Fruit fly (Drosophila melanogaster) whole organism, prepupa: Measurements from ENCODE around the gene Gr93a.

Source experiments
- CG10631 ChIP-seq: fragments of 200-800 bp; sonication (Bioruptor generic); optimal IDR thresholded peaks from 2 replicates; lab custom pipeline; 2016; ENCODE audit warnings: missing biosample characterization, missing genetic modification characterization
- CG11762 ChIP-seq: fragments of 200-800 bp; sonication (Bioruptor generic); optimal IDR thresholded peaks from 3 replicates; lab custom pipeline; 2016; ENCODE audit warnings: missing biosample characterization, missing genetic modification characterization; ENCODE audit not compliant: insufficient read depth
- CG15336 ChIP-seq: fragments of 200-800 bp; sonication (Bioruptor generic); IDR thresholded peaks from 2 replicates; pipeline ENCODE4 v1.3.6; 2022; ENCODE audit warnings: missing biosample characterization, missing genetic modification characterization
- CG16779 ChIP-seq: fragments of 200-800 bp; sonication (Bioruptor generic); optimal IDR thresholded peaks from 3 replicates; lab custom pipeline; 2017; ENCODE audit warnings: missing biosample characterization, mild to moderate bottlenecking, missing genetic modification characterization
- CG34406 ChIP-seq: fragments of 200-800 bp; sonication (Bioruptor generic); optimal IDR thresholded peaks from 3 replicates; lab custom pipeline; 2016; ENCODE audit warnings: missing biosample characterization, missing genetic modification characterization
- CG8119 ChIP-seq: fragments of 200-800 bp; sonication (Bioruptor generic); IDR thresholded peaks from 3 replicates; pipeline ENCODE4 v1.3.6; 2022; ENCODE audit warnings: missing biosample characterization, missing genetic modification characterization
- Eip75B ChIP-seq: fragments of 200-800 bp; sonication (Bioruptor generic); optimal IDR thresholded peaks from 3 replicates; lab custom pipeline; 2016; ENCODE audit warnings: missing biosample characterization, missing genetic modification characterization
- Eip93F ChIP-seq: fragments of 200-800 bp; sonication (Bioruptor generic); optimal IDR thresholded peaks from 2 replicates; lab custom pipeline; 2016; ENCODE audit warnings: missing biosample characterization, mild to moderate bottlenecking, missing genetic modification characterization
- Hr38 ChIP-seq: sonication (Bioruptor generic); optimal IDR thresholded peaks from 2 replicates; lab custom pipeline; 2016; ENCODE audit warnings: missing biosample characterization, missing genetic modification characterization
- Hr39 ChIP-seq: fragments of 200-800 bp; sonication (Bioruptor generic); optimal IDR thresholded peaks from 2 replicates; lab custom pipeline; 2016; ENCODE audit warnings: missing biosample characterization, missing genetic modification characterization
- Lpt ChIP-seq: fragments of 200-800 bp; sonication (Bioruptor generic); optimal IDR thresholded peaks from 3 replicates; lab custom pipeline; 2016; ENCODE audit warnings: missing biosample characterization, missing genetic modification characterization
- svp ChIP-seq: fragments of 200-800 bp; sonication (Bioruptor generic); peaks from one replicate; lab custom pipeline; 2016; ENCODE audit warnings: missing biosample characterization, missing genetic modification characterization

DNA sequence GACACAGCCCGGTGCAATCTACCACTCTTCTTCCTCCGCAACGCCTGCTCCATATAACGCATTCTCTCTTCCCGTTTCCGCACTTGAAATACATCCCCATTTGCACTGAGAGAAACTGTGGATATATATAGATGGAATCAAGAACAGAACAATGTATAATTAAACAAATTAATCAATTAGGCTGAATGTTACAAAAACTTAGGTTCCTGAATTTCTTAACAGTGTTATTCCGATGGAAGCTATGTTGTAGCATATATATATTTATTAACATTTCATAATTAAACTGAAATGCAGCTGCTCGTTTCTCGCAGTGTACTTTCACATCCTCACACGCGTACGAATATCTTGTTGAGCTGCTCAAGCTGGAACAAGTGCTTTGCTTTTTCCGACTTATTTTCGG, 27.2 kb downstream of the Gr93a start:
- TF ChIP-seq CG10631 (GFP tag; lab: Kevin White, UChicago) (peak; percentile 88), Eip93F (peak; percentile 93), CG16779 (tag; lab: Kevin White, UChicago) (peak; percentile 76), Hr39 (peak; percentile 96), Eip75B (GFP tag; lab: Kevin White, UChicago) (peak; percentile 96), CG11762 (GFP tag; lab: Kevin White, UChicago) (peak; percentile 68), Lpt (GFP tag; lab: Kevin White, UChicago) (peak; percentile 73), CG34406 (peak; percentile 91), Hr38 (no peak), CG8119 (GFP tag; lab: Robert Waterston, UW) (peak; percentile 89), CG15336 (GFP tag; lab: Robert Waterston, UW) (peak; percentile 90), svp (GFP tag; lab: Kevin White, UChicago) (peak; percentile 99)
